Worm (Caenorhabditis elegans) whole organism, young adult: ENCODE results near the gene nhr-270.
"Not testable (repeated sequence)": the region's sequence is repeated elsewhere in the genome, so short reads cannot be mapped to it uniquely, and the experiment has no call there.

ENCODE experiments used
- B0035.1 ChIP-seq: sonication (generic microtip); optimal IDR thresholded peaks from 2 replicates; lab custom pipeline; 2016; ENCODE audit warnings: missing genetic modification characterization, mild to moderate bottlenecking, missing compliant biosample characterization, missing genotype, missing genetic modification reagents
- B0261.1 ChIP-seq: sonication (generic microtip); optimal IDR thresholded peaks from 2 replicates; lab custom pipeline; 2016; ENCODE audit warnings: mild to moderate bottlenecking, missing genetic modification characterization, moderate library complexity, missing compliant biosample characterization
- ama-1 ChIP-seq, 3 experiments: fragments of 150-350 bp in 1 of 3; sonication (generic microtip) in 2 of 3; optimal IDR thresholded peaks; 2 replicates each; lab custom pipeline; 2014 to 2018; ENCODE audit warnings: missing biosample characterization in 2 of 3, missing genetic modification characterization in 2 of 3, missing genetic modification reagents in 2 of 3
- ccch-3 ChIP-seq: fragments of 200-800 bp; sonication (Bioruptor generic); optimal IDR thresholded peaks from 2 replicates; lab custom pipeline; 2018; ENCODE audit warnings: mild to moderate bottlenecking, missing genetic modification characterization, missing compliant biosample characterization
- ceh-40 ChIP-seq: fragments of 200-800 bp; sonication (Bioruptor generic); IDR thresholded peaks from 2 replicates; pipeline ENCODE4 v1.3.6; 2022; ENCODE audit warnings: missing genetic modification characterization, missing compliant biosample characterization
- nfya-2 ChIP-seq: fragments of 200-800 bp; sonication (Bioruptor generic); IDR thresholded peaks from 2 replicates; pipeline ENCODE4 v1.3.6; 2022; ENCODE audit warnings: missing genetic modification reagents, missing genetic modification characterization, missing compliant biosample characterization
- unc-130 ChIP-seq: sonication (generic microtip); optimal IDR thresholded peaks from 2 replicates; lab custom pipeline; 2016; ENCODE audit warnings: missing genetic modification reagents, missing genetic modification characterization, missing compliant biosample characterization
- unc-62 ChIP-seq: fragments of 150-350 bp; optimal IDR thresholded peaks from 2 replicates; lab custom pipeline; 2014; ENCODE audit warnings: missing biosample characterization, missing genetic modification reagents, missing genetic modification characterization

DNA sequence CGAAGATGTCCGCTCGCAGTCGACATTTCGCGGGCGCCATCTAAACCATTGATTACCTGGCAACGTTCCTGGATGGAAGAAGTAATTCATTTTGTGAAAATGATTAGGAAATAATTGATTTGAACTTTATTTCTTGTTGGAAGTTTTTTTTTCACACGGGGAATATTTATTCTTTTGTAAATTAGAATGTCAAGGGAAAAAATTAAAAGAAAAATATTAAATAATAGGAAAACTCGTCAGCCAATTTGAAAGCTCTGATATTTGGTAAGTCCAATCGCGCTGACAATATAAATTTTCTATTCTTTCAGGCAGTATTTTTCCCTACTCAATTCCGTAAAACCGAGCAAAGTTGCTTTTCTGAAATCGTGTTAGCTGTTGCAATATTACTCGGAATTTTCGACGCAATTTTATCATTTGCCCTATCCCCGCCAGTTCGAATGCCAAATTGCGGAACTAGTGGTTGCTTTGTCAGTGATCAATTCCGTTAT lies 34.5 kb upstream of the nhr-270 start, which contains the start of the genes K09C6.7 and K09C6.10:
- TF ChIP-seq B0261.1 (tag; lab: Kevin White, UChicago); ceh-40 (GFP tag; lab: Robert Waterston, UW); ama-1 (optimal IDR thresholded peaks at IDR 0.05; lab: Kevin White, UChicago); ama-1 (GFP tag; optimal IDR thresholded peaks at IDR 0.05; lab: Kevin White, UChicago); nfya-2 (GFP tag; lab: Robert Waterston, UW); unc-130 (GFP tag; lab: Kevin White, UChicago); unc-62 (GFP tag; lab: Kevin White, UChicago); ccch-3 (GFP tag; lab: Kevin White, UChicago); B0035.1 (tag; lab: Kevin White, UChicago): not testable (repeated sequence)
